Worm (Caenorhabditis elegans) whole organism, L3 larva: ENCODE measurements around the gene srg-17.

ENCODE experiments used
- ceh-16 ChIP-seq: sonication (generic microtip); optimal IDR thresholded peaks from 2 replicates; lab custom pipeline; 2017; ENCODE audit warnings: missing biosample characterization, missing genetic modification characterization
- mdl-1 ChIP-seq: fragments of 150-350 bp; optimal IDR thresholded peaks from 2 replicates; lab custom pipeline; 2014; ENCODE audit warnings: missing biosample characterization, missing genetic modification characterization
- skn-1 ChIP-seq: fragments of 150-350 bp; optimal IDR thresholded peaks from 2 replicates; lab custom pipeline; 2014; ENCODE audit warnings: missing biosample characterization, missing genetic modification characterization

DNA sequence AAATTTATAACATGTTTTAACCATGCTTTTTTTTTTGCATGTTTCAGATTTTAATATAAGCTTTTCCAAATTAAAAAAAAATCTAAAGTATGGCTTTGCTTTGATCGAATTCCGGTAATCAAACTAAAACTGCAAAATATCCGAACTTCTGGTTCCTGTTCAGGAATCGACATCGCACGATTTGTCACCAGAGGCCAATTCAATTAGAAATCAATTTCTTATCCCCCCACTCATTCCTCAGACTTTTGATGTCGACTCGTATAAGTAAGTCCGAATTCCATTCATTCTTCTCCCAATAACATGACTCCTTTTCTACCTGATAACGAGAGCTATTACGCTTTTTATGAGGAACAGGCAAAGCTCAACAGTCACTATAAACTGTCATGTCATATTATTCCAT lies 25.3 kb upstream of the srg-17 start, which contains the start of gene srh-27:
- TF ChIP-seq skn-1 (no peak), mdl-1 (tag; lab: Kevin White, UChicago) (no peak), ceh-16 (tag; lab: Kevin White, UChicago) (no peak)
